Worm (Caenorhabditis elegans) whole organism, L4 larva: ENCODE data around the gene Y57A10A.14.

Source experiments
- D1046.2 ChIP-seq: fragments of 200-800 bp; sonication (Bioruptor generic); IDR thresholded peaks from 2 replicates; pipeline ENCODE4 v1.3.6; 2022; ENCODE audit warnings: missing genetic modification characterization, missing compliant biosample characterization
- F10B5.3 ChIP-seq: sonication (generic microtip); optimal IDR thresholded peaks from 2 replicates; lab custom pipeline; 2016; ENCODE audit warnings: mild to moderate bottlenecking, missing genetic modification characterization, missing compliant biosample characterization
- F49E8.2 ChIP-seq: sonication (generic microtip); optimal IDR thresholded peaks from 2 replicates; lab custom pipeline; 2016; ENCODE audit warnings: missing compliant biosample characterization, mild to moderate bottlenecking, missing genetic modification characterization, borderline replicate concordance
- aha-1 ChIP-seq: fragments of 150-350 bp; peaks from one replicate; lab custom pipeline; 2014; ENCODE audit warnings: missing biosample characterization, missing genetic modification characterization
- ceh-28 ChIP-seq: fragments of 150-350 bp; optimal IDR thresholded peaks from 2 replicates; lab custom pipeline; 2014; ENCODE audit warnings: missing biosample characterization, missing genetic modification reagents, missing genetic modification characterization
- ceh-82 ChIP-seq: sonication (generic microtip); optimal IDR thresholded peaks from 2 replicates; lab custom pipeline; 2017; ENCODE audit warnings: missing biosample characterization, missing genetic modification characterization
- ces-1 ChIP-seq: fragments of 150-350 bp; sonication (generic microtip); optimal IDR thresholded peaks from 4 replicates; lab custom pipeline; 2014; ENCODE audit warnings: missing biosample characterization, missing genetic modification reagents, missing genetic modification characterization
- daf-12 ChIP-seq: fragments of 150-350 bp; optimal IDR thresholded peaks from 2 replicates; lab custom pipeline; 2014; ENCODE audit warnings: missing biosample characterization, missing genetic modification reagents, missing genetic modification characterization
- dmd-6 ChIP-seq: fragments of 200-800 bp; sonication (Bioruptor generic); IDR thresholded peaks from 2 replicates; pipeline ENCODE4 v1.3.6; 2022; ENCODE audit warnings: missing genetic modification reagents, missing genetic modification characterization, missing compliant biosample characterization
- dpl-1 ChIP-seq: fragments of 150-350 bp; optimal IDR thresholded peaks from 2 replicates; lab custom pipeline; 2014; ENCODE audit warnings: missing biosample characterization, missing genetic modification reagents, missing genetic modification characterization
- duxl-1 ChIP-seq: sonication (generic microtip); optimal IDR thresholded peaks from 2 replicates; lab custom pipeline; 2016; ENCODE audit warnings: mild to moderate bottlenecking, missing genetic modification characterization, moderate library complexity, missing compliant biosample characterization; ENCODE audit not compliant: poor library complexity
- egl-43 ChIP-seq: fragments of 200-800 bp; sonication (Bioruptor generic); IDR thresholded peaks from 2 replicates; pipeline ENCODE4 v1.3.6; 2022; ENCODE audit warnings: missing genetic modification reagents, missing genetic modification characterization, missing compliant biosample characterization
- hif-1 ChIP-seq, 2 experiments: sonication (generic microtip); optimal IDR thresholded peaks; 2 replicates each; lab custom pipeline; 2016 to 2017; ENCODE audit warnings: missing compliant biosample characterization in 2 of 2, missing genetic modification characterization in 2 of 2, missing genetic modification reagents in 2 of 2, missing genotype in 2 of 2, mild to moderate bottlenecking in 1 of 2
- hlh-30 ChIP-seq: sonication (generic microtip); optimal IDR thresholded peaks from 2 replicates; lab custom pipeline; 2017; ENCODE audit warnings: antibody characterized with exemption, mild to moderate bottlenecking, missing genetic modification characterization, missing compliant biosample characterization; ENCODE audit not compliant: insufficient read depth
- lin-38 ChIP-seq: fragments of 200-800 bp; sonication (Bioruptor generic); IDR thresholded peaks from 2 replicates; pipeline ENCODE4 v1.3.6; 2022; ENCODE audit warnings: missing genetic modification reagents, missing genetic modification characterization, missing compliant biosample characterization
- lir-3 ChIP-seq: sonication (generic microtip); optimal IDR thresholded peaks from 2 replicates; lab custom pipeline; 2016; ENCODE audit warnings: mild to moderate bottlenecking, missing genetic modification characterization, missing compliant biosample characterization
- madf-5 ChIP-seq, 2 experiments: fragments of 200-800 bp; sonication (Bioruptor generic); IDR thresholded peaks; 2 replicates each; pipeline ENCODE4 v1.3.6; 2022; ENCODE audit warnings: missing compliant biosample characterization in 2 of 2, missing genetic modification characterization in 2 of 2
- mdl-1 ChIP-seq, 2 experiments: fragments of 150-350 bp in 1 of 2; sonication (generic microtip) in 1 of 2; optimal IDR thresholded peaks; 2 replicates each; lab custom pipeline; 2014 to 2017; ENCODE audit warnings: missing biosample characterization in 2 of 2, missing genetic modification characterization in 2 of 2
- mdt-29 ChIP-seq: fragments of 200-800 bp; sonication (Bioruptor generic); IDR thresholded peaks from 2 replicates; pipeline ENCODE4 v1.3.6; 2022; ENCODE audit warnings: missing genetic modification reagents, missing genetic modification characterization, missing compliant biosample characterization
- mes-2 ChIP-seq: sonication (generic microtip); optimal IDR thresholded peaks from 2 replicates; lab custom pipeline; 2016; ENCODE audit warnings: missing genotype, mild to moderate bottlenecking, missing genetic modification characterization, missing compliant biosample characterization; ENCODE audit not compliant: poor library complexity, severe bottlenecking
- nhr-102 ChIP-seq: sonication (generic microtip); optimal IDR thresholded peaks from 2 replicates; lab custom pipeline; 2016; ENCODE audit warnings: mild to moderate bottlenecking, missing genetic modification characterization, moderate library complexity, missing compliant biosample characterization
- nhr-28 ChIP-seq: fragments of 150-350 bp; optimal IDR thresholded peaks from 2 replicates; lab custom pipeline; 2014; ENCODE audit warnings: missing biosample characterization, missing genetic modification characterization
- nhr-48 ChIP-seq: sonication (generic microtip); optimal IDR thresholded peaks from 2 replicates; lab custom pipeline; 2016; ENCODE audit warnings: mild to moderate bottlenecking, missing genetic modification characterization, missing compliant biosample characterization
- nhr-77 ChIP-seq: fragments of 150-350 bp; optimal IDR thresholded peaks from 2 replicates; lab custom pipeline; 2014; ENCODE audit warnings: missing biosample characterization, missing genetic modification characterization
- pha-4 ChIP-seq, 2 experiments: fragments of 150-350 bp in 1 of 2; fragments of 200-800 bp in 1 of 2; sonication (Bioruptor generic) in 1 of 2; IDR thresholded peaks in 1 of 2; optimal IDR thresholded peaks in 1 of 2; 2 replicates each; pipeline versions ENCODE4 v1.3.6 to Lab custom; 2014 to 2022; ENCODE audit warnings: missing genetic modification characterization in 2 of 2, missing genetic modification reagents in 2 of 2, missing biosample characterization in 1 of 2, missing compliant biosample characterization in 1 of 2
- rbr-2 ChIP-seq: sonication (generic microtip); optimal IDR thresholded peaks from 2 replicates; lab custom pipeline; 2016; ENCODE audit warnings: missing genotype, missing genetic modification characterization, missing compliant biosample characterization
- set-16 ChIP-seq: fragments of 200-800 bp; sonication (Bioruptor generic); IDR thresholded peaks from 2 replicates; pipeline ENCODE4 v1.3.6; 2022; ENCODE audit warnings: missing genetic modification reagents, missing genetic modification characterization, missing compliant biosample characterization
- snpc-4 ChIP-seq: fragments of 150-350 bp; optimal IDR thresholded peaks from 2 replicates; lab custom pipeline; 2014; ENCODE audit warnings: missing biosample characterization, missing genetic modification characterization
- vab-7 ChIP-seq: fragments of 200-800 bp; sonication (Bioruptor generic); IDR thresholded peaks from 2 replicates; pipeline ENCODE4 v1.3.6; 2022; ENCODE audit warnings: missing genetic modification reagents, missing genetic modification characterization, missing compliant biosample characterization
- zfp-3 ChIP-seq: fragments of 200-800 bp; sonication (Bioruptor generic); conservative IDR thresholded peaks from 2 replicates; pipeline ENCODE4 v1.3.6; 2022; ENCODE audit warnings: missing genetic modification reagents, missing genetic modification characterization, missing compliant biosample characterization

Gene Y57A10A.14

DNA sequence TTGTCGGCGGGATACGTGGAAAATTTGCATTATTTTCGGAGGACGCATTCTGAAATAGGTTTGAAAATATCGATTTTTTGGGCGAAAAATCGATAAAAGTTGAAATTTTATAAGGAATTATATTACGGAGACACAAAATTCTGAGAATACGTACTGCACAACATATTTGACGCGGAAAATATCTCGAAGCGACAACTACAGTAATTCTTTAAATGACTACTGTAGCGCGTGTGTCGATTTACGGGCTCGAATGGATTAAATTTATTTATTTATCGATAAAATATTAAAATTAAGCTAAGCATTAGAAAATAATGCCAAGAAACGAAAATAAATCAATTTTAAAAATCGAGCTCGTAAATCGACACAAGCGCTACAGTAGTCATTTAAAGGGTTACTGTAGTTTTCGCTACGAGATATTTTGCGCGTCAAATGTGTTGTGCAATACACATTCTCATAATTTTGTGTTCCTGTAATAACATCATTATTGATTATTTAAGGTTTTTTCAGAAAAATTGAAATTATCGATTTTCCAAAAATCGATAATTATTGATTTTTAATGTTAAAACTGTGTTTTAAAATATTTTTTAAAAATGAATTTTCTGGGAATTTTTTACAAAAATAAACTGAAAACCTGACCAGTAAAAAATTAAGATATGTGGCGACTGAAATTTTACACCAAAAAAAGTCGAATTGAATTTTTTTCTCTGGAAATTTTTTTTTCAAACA is 14.3 kb downstream of the Y57A10A.14 start, which contains the start of gene polg-1:
TSS of gene polg-1 (minus strand) at position 51 of the 726 bp plus-strand sequence.
- TF ChIP-seq rbr-2 (tag; lab: Kevin White, UChicago) (no peak), ceh-28 (tag; lab: Kevin White, UChicago) (peak; percentile 76), F49E8.2 (no peak)
- TF ChIP-seq, all 104 proteins: peak for 1

DNA sequence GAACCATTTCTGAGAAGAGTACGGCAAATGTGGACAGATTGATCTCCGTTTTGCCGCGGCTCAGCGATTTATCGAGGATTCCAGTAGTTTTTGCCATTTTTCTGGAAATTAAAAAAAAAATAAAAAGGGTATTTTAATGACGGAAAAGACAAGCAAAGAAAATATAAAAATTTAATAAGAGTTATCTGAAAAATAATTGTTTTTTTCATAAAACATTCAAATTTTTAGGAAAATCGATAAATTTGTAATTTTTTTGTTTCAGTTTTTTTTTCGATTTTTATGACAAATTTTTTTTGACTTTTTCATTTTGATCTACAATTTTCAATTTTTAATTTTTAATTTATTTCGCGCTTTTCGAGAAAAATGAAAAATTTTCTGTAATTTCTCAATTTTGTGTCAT is 16.5 kb downstream of the Y57A10A.14 start, which contains the start of gene trpp-5:
TSS of gene trpp-5 (minus strand) at position 101 of the 400 bp plus-strand sequence.
- TF ChIP-seq nhr-28 (tag; lab: Kevin White, UChicago) (no peak), aha-1 (tag; lab: Kevin White, UChicago) (peak; percentile 43)

DNA sequence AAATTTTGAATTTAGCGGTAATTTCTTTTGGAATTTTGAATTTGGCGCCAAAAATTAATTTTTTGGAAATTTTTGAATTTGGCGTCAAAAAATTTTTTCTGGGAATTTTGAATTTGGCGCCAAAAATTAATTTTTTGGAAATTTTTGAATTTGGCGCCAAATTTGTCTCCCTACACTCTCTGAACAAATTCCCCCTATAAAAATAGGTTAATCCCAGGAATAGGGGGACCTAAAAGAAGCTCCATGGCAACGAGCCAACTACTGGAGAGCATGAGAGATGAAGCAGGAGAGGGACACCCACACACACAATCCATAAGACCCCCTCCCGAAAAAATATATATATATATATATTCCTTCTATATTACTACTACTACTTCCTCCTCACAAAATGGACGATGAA is 17.2 kb downstream of the Y57A10A.14 start, which contains the start of gene aqp-12:
TSS of gene aqp-12 (plus strand) at position 301 of the 400 bp plus-strand sequence.
- no peak for TF ChIP-seq egl-43
- no peak for TF ChIP-seq daf-12 (tag; lab: Kevin White, UChicago)
- no peak for TF ChIP-seq dpl-1 (GFP tag; lab: Kevin White, UChicago)
- no peak for TF ChIP-seq duxl-1
- no peak for TF ChIP-seq set-16 (GFP tag; lab: Robert Waterston, UW)
- TF ChIP-seq, all 104 proteins: peak for 0

DNA sequence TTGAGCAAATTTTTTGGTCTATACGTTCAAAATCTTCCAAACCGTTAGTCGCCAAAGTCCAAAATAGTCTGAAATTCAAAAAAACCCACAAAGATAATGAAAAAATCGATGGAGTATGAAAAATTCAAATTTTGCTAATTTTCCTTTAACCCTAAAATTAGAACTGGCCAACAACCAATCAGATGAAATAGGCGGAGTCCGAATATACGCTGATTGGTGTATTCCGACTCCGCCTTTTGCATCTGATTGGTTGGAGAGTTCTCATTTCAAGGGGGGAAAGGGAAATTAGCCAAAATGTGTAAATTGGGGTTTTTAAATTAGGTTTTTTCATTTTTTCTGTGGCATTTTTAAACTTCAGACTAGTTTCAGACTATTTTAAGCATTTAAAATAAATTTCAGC is 18.9 kb downstream of the Y57A10A.14 start:
- TF ChIP-seq snpc-4 (tag; lab: Kevin White, UChicago): no peak
- TF ChIP-seq hif-1 (tag; optimal IDR thresholded peaks at IDR 0.05; lab: Kevin White, UChicago): no peak
- no peak for TF ChIP-seq vab-7 (GFP tag; lab: Robert Waterston, UW)
- no peak for TF ChIP-seq D1046.2
- TF ChIP-seq mdt-29 (GFP tag; lab: Robert Waterston, UW): no peak
- no peak for TF ChIP-seq nhr-48
- no peak for TF ChIP-seq ces-1 (GFP tag; lab: Kevin White, UChicago)
- no peak for TF ChIP-seq nhr-102 (tag; lab: Kevin White, UChicago)
- no peak for TF ChIP-seq dmd-6 (GFP tag; lab: Robert Waterston, UW)
- no peak for TF ChIP-seq ceh-82 (tag; lab: Kevin White, UChicago)
- no peak for TF ChIP-seq mes-2 (tag; lab: Kevin White, UChicago)
- TF ChIP-seq madf-5 (GFP tag; IDR thresholded peaks at IDR 0.05; lab: Robert Waterston, UW): no peak
- no peak for TF ChIP-seq hlh-30
- TF ChIP-seq lir-3 (tag; lab: Kevin White, UChicago): no peak
- TF ChIP-seq, all 104 proteins: peak for 0

ce11 chrII:12208741-12209140 is 23.0 kb downstream of the Y57A10A.14 start:
- peak; percentile 59; the same call in 1 of the 2 replicates for TF ChIP-seq zfp-3 (GFP tag; lab: Robert Waterston, UW)
- peak; percentile 21; the same call in 1 of the 2 replicates for TF ChIP-seq lin-38 (GFP tag; lab: Robert Waterston, UW)
- TF ChIP-seq pha-4 (GFP tag; IDR thresholded peaks at IDR 0.05; lab: Robert Waterston, UW): 0 out of 2 replicates have a peak, but pooled peaks have one; percentile 19
- TF ChIP-seq pha-4 (tag; optimal IDR thresholded peaks at IDR 0.05; lab: Kevin White, UChicago): no peak
- TF ChIP-seq mdl-1 (tag; optimal IDR thresholded peaks at IDR 0.05; lab: Kevin White, UChicago): no peak
- no peak for TF ChIP-seq nhr-77
- TF ChIP-seq F10B5.3 (tag; lab: Kevin White, UChicago): no peak
